Fruit fly (Drosophila melanogaster) whole organism: ENCODE results near the gene CG32248.

Experiments
- CG8478 ChIP-seq: fragments of >200 bp; optimal IDR thresholded peaks from 2 replicates; lab custom pipeline; 2018; ENCODE audit warnings: inconsistent platforms
- Dll ChIP-seq: fragments of >200 bp; optimal IDR thresholded peaks from 2 replicates; lab custom pipeline; 2017
- EcR ChIP-seq, 2 experiments: fragments of >200 bp; optimal IDR thresholded peaks; 2 replicates each; lab custom pipeline; 2017; ENCODE audit warnings: missing biosample characterization in 2 of 2, missing genetic modification characterization in 2 of 2, missing genetic modification reagents in 2 of 2
- pan ChIP-seq: fragments of >200 bp; optimal IDR thresholded peaks from 2 replicates; lab custom pipeline; 2017
- psq ChIP-seq: fragments of >200 bp; optimal IDR thresholded peaks from 2 replicates; lab custom pipeline; 2017
- usp ChIP-seq: fragments of >200 bp; optimal IDR thresholded peaks from 2 replicates; lab custom pipeline; 2017; ENCODE audit warnings: missing biosample characterization, missing genetic modification characterization, mixed read lengths

Gene CG32248

DNA sequence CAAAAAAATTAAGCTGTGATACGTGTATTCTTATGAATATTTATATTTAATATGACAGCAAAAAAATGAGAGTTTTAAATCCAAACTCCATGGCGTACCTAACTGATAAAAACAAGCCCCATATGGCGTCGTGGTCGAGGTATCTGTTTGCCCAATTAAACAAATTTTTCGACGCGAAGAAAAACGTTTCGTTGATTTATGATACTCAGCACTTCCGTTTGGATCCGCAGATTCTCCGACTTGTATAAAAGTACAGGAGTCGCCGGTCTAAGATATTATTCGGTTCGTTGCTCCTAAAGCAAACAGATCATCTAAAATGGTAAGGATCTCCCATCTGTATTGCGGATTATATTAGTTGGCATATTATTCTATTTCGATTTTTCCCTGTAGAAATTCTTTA is at the start of gene CG32248:
CG32248 (plus strand) TSS at position 301 of the 400 bp plus-strand sequence.
- TF ChIP-seq EcR (GFP tag; optimal IDR thresholded peaks at IDR 0.05; lab: Kevin White, UChicago) (no peak), CG8478 (lab: Kevin White, UChicago) (no peak), usp (GFP tag; lab: Kevin White, UChicago) (no peak), Dll (no peak), pan (lab: Kevin White, UChicago) (no peak), psq (no peak)

DNA sequence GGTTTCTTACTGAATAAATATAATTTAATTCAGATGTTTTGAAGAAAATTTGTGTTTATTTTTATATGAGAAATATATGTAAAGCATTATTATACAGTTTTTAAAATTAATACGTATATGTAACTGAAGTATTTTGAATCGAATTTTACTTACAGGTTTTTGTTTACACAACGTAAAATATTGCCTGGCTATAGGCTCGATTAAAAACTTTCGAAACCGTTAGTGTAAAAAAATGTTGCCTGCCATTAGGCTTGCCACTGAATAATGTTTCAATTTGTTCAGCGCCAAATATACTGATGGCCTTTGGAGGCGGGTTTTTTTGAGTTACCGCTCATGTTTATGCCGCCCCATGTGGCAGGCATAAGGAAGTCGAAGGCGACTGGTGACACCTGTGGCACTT is 45.0 kb upstream of the CG32248 start:
- TF ChIP-seq CG8478 (lab: Kevin White, UChicago) (no peak), Dll (no peak), pan (lab: Kevin White, UChicago) (no peak), psq (no peak), usp (GFP tag; lab: Kevin White, UChicago) (no peak), EcR (GFP tag; optimal IDR thresholded peaks at IDR 0.05; lab: Kevin White, UChicago) (no peak)

DNA sequence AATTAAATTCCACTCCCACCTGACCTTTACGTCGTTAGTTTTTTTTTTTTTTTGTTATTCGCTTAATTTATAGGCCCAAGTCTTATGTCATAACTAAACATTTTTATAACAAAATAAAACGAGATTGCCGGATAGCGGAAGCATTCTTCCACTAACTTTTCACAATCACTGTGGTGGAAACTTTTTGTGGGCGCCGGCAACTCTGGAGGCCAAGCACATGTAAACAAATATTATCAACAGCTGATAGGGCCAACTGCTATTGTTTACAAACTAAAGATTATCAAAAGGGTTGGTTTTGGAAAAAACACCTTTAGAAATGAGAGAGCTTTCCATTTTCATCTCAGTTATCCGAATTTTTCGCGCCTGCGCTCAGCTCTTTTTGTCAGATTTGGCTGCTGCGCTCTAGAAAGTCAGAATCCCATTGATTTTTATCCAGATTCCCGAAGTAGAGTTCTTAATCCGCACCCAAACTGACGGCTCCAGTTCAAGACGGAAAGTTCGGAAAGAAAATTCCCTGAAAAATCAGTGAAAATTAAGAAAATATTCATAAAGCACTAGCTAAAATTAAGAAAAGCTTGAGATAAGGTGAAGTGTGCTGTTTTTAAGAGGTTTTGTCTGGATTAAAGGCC is 42.5 kb upstream of the CG32248 start, which contains the start of gene nAChRbeta1:
nAChRbeta1 (plus strand) TSS at position 432 of the 629 bp plus-strand sequence.
- TF ChIP-seq usp (GFP tag; lab: Kevin White, UChicago) (no peak), EcR (GFP tag; optimal IDR thresholded peaks at IDR 0.05; lab: Kevin White, UChicago) (no peak), Dll (no peak)

DNA sequence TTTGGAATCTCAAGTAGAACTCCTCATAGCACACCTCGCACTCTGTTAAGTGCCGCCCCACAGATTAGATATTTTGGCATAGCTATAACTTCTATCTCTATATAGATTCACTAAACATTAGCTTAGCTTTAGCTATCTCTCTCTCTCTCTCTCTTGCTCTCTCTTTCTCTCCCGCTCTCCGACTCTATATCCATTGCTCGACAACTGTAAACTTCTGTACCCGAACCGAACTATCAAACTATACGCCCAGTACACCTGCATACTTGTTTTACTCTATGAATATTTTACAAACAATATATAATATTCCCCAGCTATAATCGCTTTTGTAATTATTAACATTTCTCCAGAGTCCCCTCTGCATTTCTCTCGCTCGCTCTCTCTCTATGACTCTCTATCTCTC is 41.2 kb upstream of the CG32248 start:
- TF ChIP-seq EcR (GFP tag; optimal IDR thresholded peaks at IDR 0.05; lab: Kevin White, UChicago) (no peak), pan (lab: Kevin White, UChicago) (no peak), CG8478 (lab: Kevin White, UChicago) (no peak), Dll (no peak), usp (GFP tag; lab: Kevin White, UChicago) (no peak), psq (no peak)

DNA sequence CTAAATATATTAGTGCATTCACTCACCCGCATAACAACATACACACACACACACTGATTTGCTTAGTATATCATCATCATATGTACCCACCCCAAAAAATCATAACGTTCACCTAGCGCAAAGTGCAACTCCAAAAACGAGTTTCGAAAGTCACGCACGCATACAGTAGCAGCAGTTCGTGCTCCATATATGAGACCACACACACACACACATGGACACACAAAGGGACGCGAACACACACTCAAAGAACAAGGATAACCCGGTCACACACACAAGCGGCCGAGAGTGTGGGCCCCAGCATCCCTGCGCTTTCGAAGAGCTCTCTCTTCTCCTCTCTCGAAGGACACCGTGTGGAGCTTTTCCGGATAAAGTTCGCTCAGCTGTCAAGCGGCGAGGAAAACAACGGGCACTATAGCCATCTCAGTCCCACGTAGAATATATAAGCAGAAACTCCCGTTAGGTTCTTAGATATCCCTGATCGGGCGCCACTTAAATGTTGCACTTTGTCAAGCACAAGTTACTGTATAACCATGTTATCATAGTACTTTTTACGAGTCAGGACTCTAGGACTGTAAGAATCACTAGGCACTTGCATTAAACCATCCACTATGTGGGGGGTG is 40.3 kb upstream of the CG32248 start:
- no peak for TF ChIP-seq Dll
- TF ChIP-seq pan (lab: Kevin White, UChicago): no peak
- no peak for TF ChIP-seq psq
- TF ChIP-seq usp (GFP tag; lab: Kevin White, UChicago): no peak
- no peak for TF ChIP-seq EcR (GFP tag; optimal IDR thresholded peaks at IDR 0.05; lab: Kevin White, UChicago)
- no peak for TF ChIP-seq CG8478 (lab: Kevin White, UChicago)

DNA sequence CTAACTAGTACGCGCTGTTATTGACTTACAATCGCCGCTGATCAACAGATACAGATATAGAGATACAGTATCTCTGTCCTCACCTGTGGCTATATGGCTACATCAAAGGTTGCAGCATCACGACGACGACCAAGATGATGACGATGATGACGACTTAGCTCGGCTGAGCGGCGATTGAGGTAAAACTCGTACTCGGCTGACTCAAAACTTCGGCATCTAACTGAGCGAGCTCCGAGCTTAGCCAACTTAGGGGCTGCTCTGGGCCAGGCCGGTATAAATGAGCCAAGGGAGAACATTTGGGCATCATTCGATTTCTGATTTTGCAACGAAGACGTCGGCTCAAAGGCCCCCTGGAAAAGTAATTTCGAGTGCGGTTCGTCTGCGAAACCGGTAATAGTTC is 35.1 kb upstream of the CG32248 start, which contains the start of gene CG15021:
CG15021 (plus strand) TSS at position 301 of the 400 bp plus-strand sequence.
- TF ChIP-seq EcR (GFP tag; optimal IDR thresholded peaks at IDR 0.05; lab: Kevin White, UChicago) (no peak), Dll (no peak), psq (no peak), pan (lab: Kevin White, UChicago) (no peak), CG8478 (lab: Kevin White, UChicago) (no peak), usp (GFP tag; lab: Kevin White, UChicago) (no peak)

DNA sequence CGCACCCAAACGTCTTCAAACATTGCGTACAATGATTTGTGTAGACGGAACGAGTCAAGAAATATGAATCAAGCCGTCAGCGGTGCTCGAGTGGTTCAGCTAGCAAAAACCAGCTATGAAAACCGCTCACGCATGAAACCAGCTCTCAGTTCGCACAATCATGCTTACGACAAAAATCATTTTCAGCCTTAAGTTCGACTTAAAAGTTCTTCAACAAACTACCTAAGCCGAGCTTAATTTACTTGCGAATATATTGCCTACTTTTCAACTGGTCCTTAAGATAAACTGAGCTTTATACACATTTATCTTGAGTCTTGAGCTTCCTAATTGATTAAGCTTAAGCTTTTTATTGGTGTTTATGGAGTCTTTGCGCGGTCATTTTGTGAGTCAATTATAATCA is 31.4 kb upstream of the CG32248 start:
- TF ChIP-seq psq (no peak), CG8478 (lab: Kevin White, UChicago) (no peak), EcR (GFP tag; optimal IDR thresholded peaks at IDR 0.05; lab: Kevin White, UChicago) (no peak), usp (GFP tag; lab: Kevin White, UChicago) (no peak), pan (lab: Kevin White, UChicago) (no peak), Dll (no peak)

DNA sequence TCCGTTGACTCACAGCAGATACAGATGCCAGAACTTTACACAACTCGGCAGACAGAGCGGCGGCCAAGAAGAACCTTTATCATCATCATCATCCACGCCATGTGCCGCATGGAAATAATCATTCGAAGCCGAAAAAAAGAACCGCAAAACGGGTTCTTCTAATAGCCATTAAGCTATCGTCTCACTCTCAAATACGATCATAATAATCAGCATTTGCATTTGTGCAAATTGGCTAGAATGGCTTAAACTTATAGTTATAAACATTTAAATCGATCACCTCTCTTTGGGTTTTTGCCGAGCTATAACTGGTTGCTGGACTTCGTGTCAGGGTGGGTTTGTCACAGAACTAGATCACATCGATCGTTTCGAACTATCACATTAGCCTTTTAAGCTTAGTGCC is 29.4 kb upstream of the CG32248 start:
- TF ChIP-seq Dll: no peak
- TF ChIP-seq CG8478 (lab: Kevin White, UChicago): no peak
- TF ChIP-seq usp (GFP tag; lab: Kevin White, UChicago): no peak
- TF ChIP-seq pan (lab: Kevin White, UChicago): no peak
- TF ChIP-seq EcR (GFP tag; optimal IDR thresholded peaks at IDR 0.05; lab: Kevin White, UChicago): no peak
- TF ChIP-seq psq: no peak

DNA sequence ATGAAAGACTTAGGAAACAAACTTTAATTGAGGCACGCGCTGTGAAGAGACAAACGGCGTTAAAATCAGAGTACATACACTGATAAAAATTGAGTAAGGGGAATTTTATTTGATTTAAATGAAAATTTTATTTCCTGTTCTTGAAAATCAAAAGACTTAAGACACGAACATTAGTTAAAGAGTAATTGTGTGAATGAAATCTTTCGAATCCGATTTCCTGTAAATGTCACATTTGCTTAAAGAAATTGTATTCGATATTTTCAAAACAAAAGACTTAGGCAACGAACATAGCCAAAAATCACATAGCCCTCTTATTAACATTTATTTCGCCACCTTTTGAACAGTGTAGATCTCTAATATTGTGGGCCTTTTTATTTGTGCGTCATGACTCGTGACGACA is 25.7 kb upstream of the CG32248 start:
- TF ChIP-seq CG8478 (lab: Kevin White, UChicago) (no peak), EcR (GFP tag; optimal IDR thresholded peaks at IDR 0.05; lab: Kevin White, UChicago) (no peak), pan (lab: Kevin White, UChicago) (no peak), usp (GFP tag; lab: Kevin White, UChicago) (no peak), Dll (no peak), psq (no peak)

DNA sequence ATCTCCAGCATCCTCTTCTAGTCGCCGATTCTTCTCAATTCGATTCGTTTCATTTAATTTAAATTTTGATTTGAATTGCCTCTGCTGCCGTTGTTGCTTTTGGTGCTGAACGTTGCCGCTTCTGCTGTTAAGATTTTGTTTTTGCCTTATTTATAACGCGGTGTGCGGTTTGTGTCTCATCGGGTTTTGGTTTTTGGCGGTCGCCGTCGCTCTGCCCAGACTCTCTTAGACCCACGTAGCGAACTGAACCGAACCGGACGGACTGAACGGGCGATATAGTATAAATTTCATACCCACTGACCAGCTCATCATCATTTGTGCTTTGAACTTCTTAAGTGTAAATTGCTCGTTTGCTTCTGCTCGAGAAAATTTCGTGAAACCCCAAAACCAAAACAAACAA is 25.3 kb upstream of the CG32248 start, which contains the start of gene CG12607:
CG12607 (plus strand) TSS at position 301 of the 400 bp plus-strand sequence.
- TF ChIP-seq EcR (GFP tag; optimal IDR thresholded peaks at IDR 0.05; lab: Kevin White, UChicago) (no peak), usp (GFP tag; lab: Kevin White, UChicago) (no peak), pan (lab: Kevin White, UChicago) (no peak), CG8478 (lab: Kevin White, UChicago) (no peak), psq (no peak)

DNA sequence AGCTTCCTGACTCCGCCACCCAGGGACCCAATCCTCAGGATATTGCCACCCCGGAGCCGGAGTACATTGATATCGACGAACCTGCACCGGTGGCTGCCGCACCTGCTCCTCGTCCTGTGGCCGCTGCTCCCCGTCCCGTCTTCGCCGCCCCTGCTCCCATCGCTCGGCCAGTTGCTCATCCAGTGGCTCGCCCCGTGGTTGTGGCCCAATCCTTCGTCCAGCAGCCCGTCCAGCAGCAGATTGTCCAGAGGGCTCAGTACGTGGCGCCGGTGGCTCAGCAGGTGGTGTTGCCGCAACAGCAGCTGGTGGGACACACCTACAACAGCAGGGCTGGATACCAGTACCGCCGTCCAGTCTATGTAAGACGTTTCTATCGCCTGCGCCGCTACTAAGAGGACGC is 24.3 kb upstream of the CG32248 start:
- TF ChIP-seq EcR (GFP tag; optimal IDR thresholded peaks at IDR 0.05; lab: Kevin White, UChicago) (no peak), usp (GFP tag; lab: Kevin White, UChicago) (no peak), psq (no peak), pan (lab: Kevin White, UChicago) (no peak), CG8478 (lab: Kevin White, UChicago) (no peak), Dll (no peak)

DNA sequence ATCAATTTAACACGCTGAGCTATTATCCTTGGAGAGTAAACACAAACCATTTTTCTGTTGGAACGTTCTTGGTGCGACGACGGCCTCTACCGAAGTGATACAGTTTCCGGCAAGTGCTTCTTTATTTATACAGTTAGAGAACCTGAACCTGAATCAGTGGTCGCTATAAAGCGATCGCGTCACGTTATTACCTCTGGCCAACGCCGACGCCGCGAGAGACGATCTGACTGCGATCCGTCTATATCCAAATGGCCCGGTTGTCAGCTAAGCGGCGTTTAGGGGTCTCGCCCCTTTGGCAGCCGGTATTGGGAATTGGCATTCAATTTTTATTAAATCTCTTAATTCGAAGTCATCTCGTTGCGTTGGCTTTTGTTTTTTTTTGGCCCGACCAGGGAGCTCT is 13.5 kb upstream of the CG32248 start, which contains the start of gene CG11345:
CG11345 (minus strand) TSS at position 101 of the 400 bp plus-strand sequence.
- TF ChIP-seq Dll (no peak), pan (lab: Kevin White, UChicago) (no peak), usp (GFP tag; lab: Kevin White, UChicago) (no peak), CG8478 (lab: Kevin White, UChicago) (no peak), EcR (GFP tag; optimal IDR thresholded peaks at IDR 0.05; lab: Kevin White, UChicago) (no peak), psq (no peak)
